Worm (Caenorhabditis elegans) whole organism, L1 larva: ENCODE results near the gene amt-3.
A peak's percentile ranks its signal among the peaks of the same experiment; 100 is the strongest.

ENCODE experiments used
- alr-1 ChIP-seq: fragments of 200-800 bp; sonication (Bioruptor generic); optimal IDR thresholded peaks from 2 replicates; lab custom pipeline; 2018; ENCODE audit warnings: borderline replicate concordance, mild to moderate bottlenecking, missing genetic modification characterization, missing compliant biosample characterization
- aly-2 ChIP-seq: fragments of 150-350 bp; optimal IDR thresholded peaks from 2 replicates; lab custom pipeline; 2014; ENCODE audit warnings: missing biosample characterization, missing genetic modification characterization
- ceh-82 ChIP-seq, 3 experiments: fragments of 150-350 bp in 1 of 3; sonication (generic microtip) in 2 of 3; optimal IDR thresholded peaks; 2 replicates each; lab custom pipeline; 2014 to 2017; ENCODE audit warnings: missing biosample characterization in 3 of 3, missing genetic modification characterization in 3 of 3
- lin-15B ChIP-seq: fragments of 150-350 bp; sonication (generic microtip); optimal IDR thresholded peaks from 3 replicates; lab custom pipeline; 2014; ENCODE audit warnings: missing biosample characterization, missing genetic modification characterization
- mdl-1 ChIP-seq, 2 experiments: fragments of 150-350 bp; optimal IDR thresholded peaks; 2 replicates each; lab custom pipeline; 2014 to 2017; ENCODE audit warnings: missing biosample characterization in 2 of 2, missing genetic modification characterization in 2 of 2, inconsistent platforms in 1 of 2
- mep-1 ChIP-seq: fragments of 150-350 bp; optimal IDR thresholded peaks from 2 replicates; lab custom pipeline; 2014; ENCODE audit warnings: missing biosample characterization, missing genetic modification characterization
- nhr-237 ChIP-seq: fragments of 150-350 bp; optimal IDR thresholded peaks from 2 replicates; lab custom pipeline; 2014; ENCODE audit warnings: missing biosample characterization, missing genetic modification characterization
- pqm-1 ChIP-seq: sonication (generic microtip); optimal IDR thresholded peaks from 3 replicates; lab custom pipeline; 2017; ENCODE audit warnings: missing biosample characterization, missing genetic modification characterization
- rnt-1 ChIP-seq: sonication (generic microtip); optimal IDR thresholded peaks from 2 replicates; lab custom pipeline; 2016; ENCODE audit warnings: mild to moderate bottlenecking, missing genetic modification characterization, moderate library complexity, missing compliant biosample characterization
- skn-1 ChIP-seq: fragments of 150-350 bp; optimal IDR thresholded peaks from 2 replicates; lab custom pipeline; 2014; ENCODE audit warnings: missing biosample characterization, missing genetic modification characterization
- unc-62 ChIP-seq: fragments of 150-350 bp; optimal IDR thresholded peaks from 2 replicates; lab custom pipeline; 2014; ENCODE audit warnings: missing biosample characterization, missing genetic modification reagents, missing genetic modification characterization
- ztf-11 ChIP-seq, 2 experiments: sonication (generic microtip); optimal IDR thresholded peaks; 2 replicates each; lab custom pipeline; 2016 to 2017; ENCODE audit warnings: missing genetic modification characterization in 2 of 2, missing biosample characterization in 1 of 2, missing compliant biosample characterization in 1 of 2

ce11 chrII:8382880-8383279 is 13.9 kb upstream of the amt-3 start:
- no peak for TF ChIP-seq ztf-11 (tag; optimal IDR thresholded peaks at IDR 0.05; lab: Kevin White, UChicago)
- TF ChIP-seq rnt-1 (tag; lab: Kevin White, UChicago): no peak
- TF ChIP-seq nhr-237 (tag; lab: Kevin White, UChicago): no peak
- TF ChIP-seq skn-1 (tag; lab: Kevin White, UChicago): no peak
- TF ChIP-seq pqm-1 (tag; lab: Kevin White, UChicago): peak; percentile 79
- no peak for TF ChIP-seq aly-2 (tag; lab: Kevin White, UChicago)
- peak in 1 of 2 experiments; percentile 35 for TF ChIP-seq mdl-1 (tag; optimal IDR thresholded peaks at IDR 0.05; lab: Kevin White, UChicago)
- no peak for TF ChIP-seq lin-15B
- TF ChIP-seq alr-1: no peak
- no peak for TF ChIP-seq ceh-82 (tag; optimal IDR thresholded peaks at IDR 0.05; lab: Kevin White, UChicago)
- no peak for TF ChIP-seq unc-62 (GFP tag; lab: Kevin White, UChicago)
- no peak for TF ChIP-seq mep-1 (tag; lab: Kevin White, UChicago)
